Worm (Caenorhabditis elegans) whole organism, young adult: ENCODE measurements around the gene T03G6.3.

Experiments
- B0035.1 ChIP-seq: sonication (generic microtip); optimal IDR thresholded peaks from 2 replicates; lab custom pipeline; 2016; ENCODE audit warnings: missing genetic modification characterization, mild to moderate bottlenecking, missing compliant biosample characterization, missing genotype, missing genetic modification reagents
- B0261.1 ChIP-seq: sonication (generic microtip); optimal IDR thresholded peaks from 2 replicates; lab custom pipeline; 2016; ENCODE audit warnings: mild to moderate bottlenecking, missing genetic modification characterization, moderate library complexity, missing compliant biosample characterization
- C17E4.6 ChIP-seq: fragments of 200-800 bp; sonication (Bioruptor generic); IDR thresholded peaks from 2 replicates; pipeline ENCODE4 v1.3.6; 2022; ENCODE audit warnings: missing genetic modification reagents, missing genetic modification characterization, missing compliant biosample characterization
- F23B12.7 ChIP-seq: sonication (generic microtip); optimal IDR thresholded peaks from 2 replicates; lab custom pipeline; 2017; ENCODE audit warnings: missing genetic modification characterization, mild to moderate bottlenecking, missing compliant biosample characterization, antibody characterized with exemption, moderate library complexity; ENCODE audit not compliant: insufficient read depth
- F49E8.2 ChIP-seq: sonication (generic microtip); optimal IDR thresholded peaks from 3 replicates; lab custom pipeline; 2017; ENCODE audit warnings: missing genetic modification characterization, mild to moderate bottlenecking, missing compliant biosample characterization, antibody characterized with exemption, moderate library complexity; ENCODE audit not compliant: insufficient read depth
- F57C9.4 ChIP-seq: sonication (generic microtip); optimal IDR thresholded peaks from 2 replicates; lab custom pipeline; 2017; ENCODE audit warnings: mild to moderate bottlenecking, missing genetic modification characterization, missing compliant biosample characterization
- K12H6.12 ChIP-seq: fragments of 200-800 bp; sonication (Bioruptor generic); optimal IDR thresholded peaks from 2 replicates; lab custom pipeline; 2018; ENCODE audit warnings: mild to moderate bottlenecking, missing genetic modification characterization, missing compliant biosample characterization
- Y53G8AR.9 ChIP-seq: fragments of 200-800 bp; sonication (Bioruptor generic); conservative IDR thresholded peaks from 2 replicates; pipeline ENCODE4 v1.3.6; 2022; ENCODE audit warnings: missing genetic modification reagents, missing genetic modification characterization, missing compliant biosample characterization
- Y67H2A.10 ChIP-seq: fragments of 200-800 bp; sonication (Bioruptor generic); conservative IDR thresholded peaks from 2 replicates; pipeline ENCODE4 v1.3.6; 2022; ENCODE audit warnings: missing genetic modification reagents, missing genetic modification characterization, missing compliant biosample characterization
- Y79H2A.3 ChIP-seq: fragments of 200-800 bp; sonication (Bioruptor generic); conservative IDR thresholded peaks from 2 replicates; pipeline ENCODE4 v1.3.6; 2022; ENCODE audit warnings: missing genetic modification reagents, missing genetic modification characterization, missing compliant biosample characterization
- aptf-3 ChIP-seq: fragments of 200-800 bp; sonication (Bioruptor generic); IDR thresholded peaks from 2 replicates; pipeline ENCODE4 v1.3.6; 2022; ENCODE audit warnings: missing genetic modification characterization, missing compliant biosample characterization
- atf-7 ChIP-seq: sonication (generic microtip); optimal IDR thresholded peaks from 2 replicates; lab custom pipeline; 2017; ENCODE audit warnings: mild to moderate bottlenecking, missing genetic modification characterization, missing compliant biosample characterization
- athp-1 ChIP-seq: sonication (generic microtip); optimal IDR thresholded peaks from 2 replicates; lab custom pipeline; 2017; ENCODE audit warnings: mild to moderate bottlenecking, missing genetic modification characterization, missing compliant biosample characterization
- ceh-100 ChIP-seq: fragments of 200-800 bp; sonication (Bioruptor generic); IDR thresholded peaks from 2 replicates; pipeline ENCODE4 v1.3.6; 2022; ENCODE audit warnings: missing genetic modification reagents, missing genetic modification characterization, missing compliant biosample characterization
- ceh-58 ChIP-seq: fragments of 200-800 bp; sonication (Bioruptor generic); IDR thresholded peaks from 2 replicates; pipeline ENCODE4 v1.3.6; 2022; ENCODE audit warnings: missing genetic modification characterization, missing compliant biosample characterization
- ceh-91 ChIP-seq: fragments of 200-800 bp; sonication (Bioruptor generic); IDR thresholded peaks from 2 replicates; pipeline ENCODE4 v1.3.6; 2022; ENCODE audit warnings: missing genetic modification reagents, missing genetic modification characterization, missing compliant biosample characterization
- die-1 ChIP-seq: sonication (generic microtip); optimal IDR thresholded peaks from 2 replicates; lab custom pipeline; 2016; ENCODE audit warnings: missing genotype, mild to moderate bottlenecking, missing genetic modification characterization, missing compliant biosample characterization
- him-1 ChIP-seq: sonication (generic microtip); optimal IDR thresholded peaks from 2 replicates; lab custom pipeline; 2016; ENCODE audit warnings: missing genotype, missing genetic modification reagents, missing genetic modification characterization, missing compliant biosample characterization
- hlh-26 ChIP-seq: fragments of 200-800 bp; sonication (Bioruptor generic); conservative IDR thresholded peaks from 2 replicates; pipeline ENCODE4 v1.3.6; 2022; ENCODE audit warnings: missing genetic modification reagents, missing genetic modification characterization, missing compliant biosample characterization
- hmg-1.2 ChIP-seq: fragments of 200-800 bp; sonication (Bioruptor generic); IDR thresholded peaks from 2 replicates; pipeline ENCODE4 v1.3.6; 2022; ENCODE audit warnings: missing genetic modification reagents, missing genetic modification characterization, missing compliant biosample characterization
- hmg-20 ChIP-seq: fragments of 200-800 bp; sonication (Bioruptor generic); IDR thresholded peaks from 2 replicates; pipeline ENCODE4 v1.3.6; 2022; ENCODE audit warnings: missing genetic modification reagents, missing genetic modification characterization, missing compliant biosample characterization
- hsf-1 ChIP-seq: fragments of 200-800 bp; sonication (Bioruptor generic); IDR thresholded peaks from 2 replicates; pipeline ENCODE4 v1.3.6; 2022; ENCODE audit warnings: missing genetic modification reagents, missing genetic modification characterization, missing compliant biosample characterization
- lag-1 ChIP-seq: fragments of 200-800 bp; sonication (Bioruptor generic); IDR thresholded peaks from 2 replicates; pipeline ENCODE4 v1.3.6; 2022; ENCODE audit warnings: missing genetic modification reagents, missing genetic modification characterization, missing compliant biosample characterization
- let-526 ChIP-seq: fragments of 200-800 bp; sonication (Bioruptor generic); IDR thresholded peaks from 2 replicates; pipeline ENCODE4 v1.3.6; 2022; ENCODE audit warnings: missing genetic modification reagents, missing genetic modification characterization, missing compliant biosample characterization
- let-607 ChIP-seq, 2 experiments: fragments of 200-800 bp in 1 of 2; sonication (Bioruptor generic) in 1 of 2; sonication (generic microtip) in 1 of 2; optimal IDR thresholded peaks; 2 replicates each; lab custom pipeline; 2016 to 2018; ENCODE audit warnings: mild to moderate bottlenecking in 2 of 2, missing compliant biosample characterization in 2 of 2, missing genetic modification characterization in 2 of 2, moderate library complexity in 2 of 2, missing genotype in 1 of 2
- lin-26 ChIP-seq: fragments of 200-800 bp; sonication (Bioruptor generic); IDR thresholded peaks from 2 replicates; pipeline ENCODE4 v1.3.6; 2022; ENCODE audit warnings: missing genetic modification reagents, missing genetic modification characterization, missing compliant biosample characterization
- lin-40 ChIP-seq: sonication (generic microtip); optimal IDR thresholded peaks from 2 replicates; lab custom pipeline; 2016; ENCODE audit warnings: missing genetic modification characterization, mild to moderate bottlenecking, missing compliant biosample characterization, missing genotype, missing genetic modification reagents
- lin-54 ChIP-seq: fragments of 200-800 bp; sonication (Bioruptor generic); optimal IDR thresholded peaks from 2 replicates; lab custom pipeline; 2018; ENCODE audit warnings: mild to moderate bottlenecking, missing genetic modification characterization, missing compliant biosample characterization
- lsy-27 ChIP-seq: sonication (generic microtip); optimal IDR thresholded peaks from 2 replicates; lab custom pipeline; 2017; ENCODE audit warnings: missing genetic modification characterization, mild to moderate bottlenecking, missing compliant biosample characterization, antibody characterized with exemption, missing genotype, borderline replicate concordance; ENCODE audit not compliant: insufficient read depth
- madf-10 ChIP-seq: sonication (generic microtip); optimal IDR thresholded peaks from 2 replicates; lab custom pipeline; 2016; ENCODE audit warnings: mild to moderate bottlenecking, missing genetic modification characterization, missing compliant biosample characterization
- mcd-1 ChIP-seq: fragments of 200-800 bp; sonication (Bioruptor generic); IDR thresholded peaks from 2 replicates; pipeline ENCODE4 v1.3.6; 2022; ENCODE audit warnings: missing genetic modification reagents, missing genetic modification characterization, missing compliant biosample characterization
- mel-28 ChIP-seq: sonication (generic microtip); optimal IDR thresholded peaks from 2 replicates; lab custom pipeline; 2016; ENCODE audit warnings: borderline replicate concordance, mild to moderate bottlenecking, missing genetic modification characterization, missing compliant biosample characterization
- nhr-80 ChIP-seq: sonication (generic microtip); optimal IDR thresholded peaks from 2 replicates; lab custom pipeline; 2016; ENCODE audit warnings: missing genetic modification characterization, missing compliant biosample characterization
- pbrm-1 ChIP-seq: fragments of 200-800 bp; sonication (Bioruptor generic); IDR thresholded peaks from 2 replicates; pipeline ENCODE4 v1.3.6; 2022; ENCODE audit warnings: missing genetic modification reagents, missing genetic modification characterization, missing compliant biosample characterization
- rec-8 ChIP-seq, 2 experiments: sonication (generic microtip); optimal IDR thresholded peaks; 2 replicates each; lab custom pipeline; 2016; ENCODE audit warnings: mild to moderate bottlenecking in 2 of 2, missing genetic modification characterization in 2 of 2, missing genetic modification reagents in 2 of 2, missing genotype in 2 of 2, missing biosample characterization in 1 of 2, missing compliant biosample characterization in 1 of 2, moderate library complexity in 1 of 2
- repo-1 ChIP-seq: sonication (generic microtip); optimal IDR thresholded peaks from 2 replicates; lab custom pipeline; 2017; ENCODE audit warnings: mild to moderate bottlenecking, missing genetic modification characterization, missing compliant biosample characterization
- sdz-38 ChIP-seq: sonication (generic microtip); optimal IDR thresholded peaks from 2 replicates; lab custom pipeline; 2016; ENCODE audit warnings: missing genotype, missing genetic modification characterization, missing compliant biosample characterization
- snpc-3.4 ChIP-seq: sonication (generic microtip); optimal IDR thresholded peaks from 2 replicates; lab custom pipeline; 2017; ENCODE audit warnings: missing genetic modification characterization, mild to moderate bottlenecking, missing compliant biosample characterization, antibody characterized with exemption, moderate library complexity, missing genotype, missing genetic modification reagents
- somi-1 ChIP-seq: fragments of 200-800 bp; sonication (Bioruptor generic); optimal IDR thresholded peaks from 2 replicates; lab custom pipeline; 2018; ENCODE audit warnings: mild to moderate bottlenecking, missing genetic modification characterization, missing compliant biosample characterization
- zfh-2 ChIP-seq: fragments of 200-800 bp; sonication (Bioruptor generic); conservative IDR thresholded peaks from 2 replicates; pipeline ENCODE4 v1.3.6; 2022; ENCODE audit warnings: missing genetic modification reagents, missing genetic modification characterization, missing compliant biosample characterization
- ztf-18 ChIP-seq: sonication (generic microtip); optimal IDR thresholded peaks from 2 replicates; lab custom pipeline; 2016; ENCODE audit warnings: missing genotype, mild to moderate bottlenecking, missing genetic modification characterization, missing compliant biosample characterization
- ztf-22 ChIP-seq: fragments of 200-800 bp; sonication (Bioruptor generic); optimal IDR thresholded peaks from 2 replicates; lab custom pipeline; 2018; ENCODE audit warnings: mild to moderate bottlenecking, missing genetic modification characterization, moderate library complexity, missing compliant biosample characterization
- ztf-25 ChIP-seq: fragments of 200-800 bp; sonication (Bioruptor generic); IDR thresholded peaks from 2 replicates; pipeline ENCODE4 v1.3.6; 2022; ENCODE audit warnings: missing genetic modification reagents, missing genetic modification characterization, missing compliant biosample characterization
- ztf-26 ChIP-seq: sonication (generic microtip); optimal IDR thresholded peaks from 2 replicates; lab custom pipeline; 2017; ENCODE audit warnings: missing genetic modification characterization, missing compliant biosample characterization

T03G6.3 gene

DNA sequence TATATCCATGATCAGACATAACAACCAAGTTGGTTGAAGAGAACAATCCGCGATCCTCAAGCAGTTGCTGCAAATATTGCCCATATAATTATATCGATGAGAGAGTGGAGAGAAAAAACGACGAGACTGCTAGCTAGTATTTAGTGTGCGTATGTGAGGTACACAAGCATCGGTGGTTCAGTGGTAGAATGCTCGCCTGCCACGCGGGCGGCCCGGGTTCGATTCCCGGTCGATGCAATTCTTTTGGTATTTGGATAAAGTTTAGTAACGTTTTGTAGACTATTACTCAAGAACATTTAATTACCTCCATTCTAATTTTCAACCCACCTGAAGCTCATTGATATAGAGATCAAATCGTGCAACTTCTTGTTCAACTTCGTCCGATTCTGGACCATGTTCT, 2.4 kb downstream of the T03G6.3 start (continued):
- TF ChIP-seq let-526 (GFP tag; lab: Robert Waterston, UW) (0 out of 2 replicates have a peak, but pooled peaks have one; percentile 26), F57C9.4 (peak; percentile 62), hsf-1 (peak; percentile 56; the same call in 1 of the 2 replicates), aptf-3 (GFP tag; lab: Robert Waterston, UW) (peak; percentile 26; the same call in 1 of the 2 replicates), repo-1 (tag; lab: Kevin White, UChicago) (peak; percentile 24), B0035.1 (tag; lab: Kevin White, UChicago) (peak; percentile 20), somi-1 (GFP tag; lab: Kevin White, UChicago) (peak; percentile 49), lag-1 (GFP tag; lab: Robert Waterston, UW) (no peak), let-607 (tag; optimal IDR thresholded peaks at IDR 0.05; lab: Kevin White, UChicago) (peak; percentile 36 to 57), snpc-3.4 (peak; percentile 56), ztf-26 (peak; percentile 82), ztf-18 (tag; lab: Kevin White, UChicago) (peak; percentile 80), Y53G8AR.9 (GFP tag; lab: Robert Waterston, UW) (0 out of 2 replicates have a peak, but pooled peaks have one; percentile 30), rec-8 (tag; optimal IDR thresholded peaks at IDR 0.05; lab: Kevin White, UChicago) (peak in 1 of 2 experiments; percentile 69), pbrm-1 (GFP tag; lab: Robert Waterston, UW) (peak; percentile 90), sdz-38 (tag; lab: Kevin White, UChicago) (no peak), lsy-27 (tag; lab: Kevin White, UChicago) (peak; percentile 40), lin-26 (GFP tag; lab: Robert Waterston, UW) (peak; percentile 94), him-1 (tag; lab: Kevin White, UChicago) (peak; percentile 89), ztf-25 (GFP tag; lab: Robert Waterston, UW) (peak; percentile 92; the same call in 1 of the 2 replicates), ztf-22 (GFP tag; lab: Kevin White, UChicago) (peak; percentile 14), hmg-1.2 (peak; percentile 84), ceh-100 (GFP tag; lab: Robert Waterston, UW) (peak; percentile 28; the same call in 1 of the 2 replicates), nhr-80 (peak; percentile 51), hlh-26 (no peak), die-1 (tag; lab: Kevin White, UChicago) (peak; percentile 76), zfh-2 (GFP tag; lab: Robert Waterston, UW) (no peak), ceh-58 (GFP tag; lab: Robert Waterston, UW) (no peak), mel-28 (peak; percentile 45), hmg-20 (GFP tag; lab: Robert Waterston, UW) (peak; percentile 70; the same call in 1 of the 2 replicates), Y67H2A.10 (peak; percentile 44; the same call in 1 of the 2 replicates), F49E8.2 (tag; lab: Kevin White, UChicago) (no peak), K12H6.12 (tag; lab: Kevin White, UChicago) (peak; percentile 53), athp-1 (tag; lab: Kevin White, UChicago) (peak; percentile 61), mcd-1 (GFP tag; lab: Robert Waterston, UW) (peak; percentile 40), ceh-91 (GFP tag; lab: Robert Waterston, UW) (0 out of 2 replicates have a peak, but pooled peaks have one; percentile 32), B0261.1 (tag; lab: Kevin White, UChicago) (peak; percentile 97), Y79H2A.3 (GFP tag; lab: Robert Waterston, UW) (no peak), F23B12.7 (tag; lab: Kevin White, UChicago) (peak; percentile 86), C17E4.6 (peak; percentile 37; the same call in 1 of the 2 replicates), lin-54 (GFP tag; lab: Kevin White, UChicago) (peak; percentile 63), atf-7 (tag; lab: Kevin White, UChicago) (peak; percentile 58), lin-40 (peak; percentile 80), madf-10 (tag; lab: Kevin White, UChicago) (peak; percentile 42)
